Worm (Caenorhabditis elegans): ENCODE measurements around the gene C25F9.6.

DNA sequence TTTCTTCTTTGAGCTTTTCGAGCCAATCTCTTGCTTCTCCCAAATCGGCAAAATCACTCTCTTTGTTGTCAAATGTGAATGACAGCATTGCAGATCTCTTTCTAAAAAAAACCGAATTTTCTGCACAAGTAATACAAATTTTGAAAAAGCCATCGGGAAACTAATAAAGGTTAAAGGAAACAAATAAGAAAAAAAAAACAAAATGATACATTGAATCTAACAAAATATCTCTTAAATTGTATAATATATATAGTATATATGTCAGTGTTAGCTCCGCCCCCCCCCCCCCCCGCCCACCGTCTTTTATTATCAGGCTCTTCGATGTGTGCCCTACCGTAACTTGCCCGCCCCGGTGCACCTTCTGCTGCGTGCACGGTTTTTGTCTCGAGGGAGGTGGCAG lies 27.8 kb upstream of the C25F9.6 start, which contains the start of gene C25F9.11:
- TF ChIP-seq pha-4 (tag; optimal IDR thresholded peaks at IDR 0.05): no peak
- no peak for TF ChIP-seq lin-15B (tag; optimal IDR thresholded peaks at IDR 0.05)
- TF ChIP-seq mdl-1 (tag; optimal IDR thresholded peaks at IDR 0.05): no peak
- TF ChIP-seq eor-1 (tag; optimal IDR thresholded peaks at IDR 0.05): no peak
- no peak for TF ChIP-seq nhr-28 (tag; optimal IDR thresholded peaks at IDR 0.05)
- no peak for TF ChIP-seq nhr-11 (tag; optimal IDR thresholded peaks at IDR 0.05)
- TF ChIP-seq ceh-9 (tag; optimal IDR thresholded peaks at IDR 0.05): no peak
- TF ChIP-seq elt-3 (tag; optimal IDR thresholded peaks at IDR 0.05): no peak
